Worm (Caenorhabditis elegans) whole organism, L4 larva: ENCODE results near the gene Y39A1C.1.
A peak's percentile ranks its signal among the peaks of the same experiment; 100 is the strongest.

ENCODE experiments used
- F10B5.3 ChIP-seq: sonication (generic microtip); optimal IDR thresholded peaks from 2 replicates; lab custom pipeline; 2016; ENCODE audit warnings: mild to moderate bottlenecking, missing genetic modification characterization, missing compliant biosample characterization
- F26F4.8 ChIP-seq: fragments of 200-800 bp; sonication (Bioruptor generic); conservative IDR thresholded peaks from 2 replicates; pipeline ENCODE4 v1.3.6; 2022; ENCODE audit warnings: missing genetic modification characterization, missing compliant biosample characterization
- F37D6.2 ChIP-seq: sonication (generic microtip); optimal IDR thresholded peaks from 2 replicates; lab custom pipeline; 2016; ENCODE audit warnings: mild to moderate bottlenecking, missing genetic modification characterization, missing compliant biosample characterization
- F49E8.2 ChIP-seq: sonication (generic microtip); optimal IDR thresholded peaks from 2 replicates; lab custom pipeline; 2016; ENCODE audit warnings: missing compliant biosample characterization, mild to moderate bottlenecking, missing genetic modification characterization, borderline replicate concordance
- T26A8.4 ChIP-seq: fragments of 200-800 bp; sonication (Bioruptor generic); IDR thresholded peaks from 2 replicates; pipeline ENCODE4 v1.3.6; 2022; ENCODE audit warnings: missing genetic modification characterization, missing compliant biosample characterization
- Y105C5A.15 ChIP-seq: fragments of 200-800 bp; sonication (Bioruptor generic); IDR thresholded peaks from 2 replicates; pipeline ENCODE4 v1.3.6; 2022; ENCODE audit warnings: missing genetic modification characterization, missing compliant biosample characterization
- Y48G9A.11 ChIP-seq: fragments of 200-800 bp; sonication (Bioruptor generic); IDR thresholded peaks from 2 replicates; pipeline ENCODE4 v1.3.6; 2022; ENCODE audit warnings: missing genetic modification reagents, missing genetic modification characterization, missing compliant biosample characterization
- Y5F2A.4 ChIP-seq: fragments of 200-800 bp; sonication (Bioruptor generic); optimal IDR thresholded peaks from 2 replicates; lab custom pipeline; 2018; ENCODE audit warnings: mild to moderate bottlenecking, missing genetic modification characterization, missing compliant biosample characterization
- aha-1 ChIP-seq: fragments of 150-350 bp; peaks from one replicate; lab custom pipeline; 2014; ENCODE audit warnings: missing biosample characterization, missing genetic modification characterization
- arid-1 ChIP-seq: fragments of 200-800 bp; sonication (Bioruptor generic); conservative IDR thresholded peaks from 2 replicates; pipeline ENCODE4 v1.3.6; 2022; ENCODE audit warnings: missing genetic modification reagents, missing genetic modification characterization, missing compliant biosample characterization
- ceh-20 ChIP-seq: fragments of 200-800 bp; sonication (Bioruptor generic); IDR thresholded peaks from 2 replicates; pipeline ENCODE4 v1.3.6; 2022; ENCODE audit warnings: missing genetic modification reagents, missing genetic modification characterization, missing compliant biosample characterization
- ceh-28 ChIP-seq: fragments of 150-350 bp; optimal IDR thresholded peaks from 2 replicates; lab custom pipeline; 2014; ENCODE audit warnings: missing biosample characterization, missing genetic modification reagents, missing genetic modification characterization
- ceh-44 ChIP-seq: fragments of 200-800 bp; sonication (Bioruptor generic); IDR thresholded peaks from 2 replicates; pipeline ENCODE4 v1.3.6; 2022; ENCODE audit warnings: missing genetic modification reagents, missing genetic modification characterization, missing compliant biosample characterization
- ctbp-1 ChIP-seq: fragments of 200-800 bp; sonication (Bioruptor generic); IDR thresholded peaks from 2 replicates; pipeline ENCODE4 v1.3.6; 2022; ENCODE audit warnings: missing genetic modification reagents, missing genetic modification characterization, missing compliant biosample characterization
- daf-16 ChIP-seq, 3 experiments: sonication (generic microtip); optimal IDR thresholded peaks; 2 replicates each; lab custom pipeline; 2016 to 2017; ENCODE audit warnings: missing genetic modification characterization in 3 of 3, missing genetic modification reagents in 3 of 3, mild to moderate bottlenecking in 2 of 3, missing compliant biosample characterization in 2 of 3, missing biosample characterization in 1 of 3, moderate library complexity in 1 of 3
- dmd-6 ChIP-seq: fragments of 200-800 bp; sonication (Bioruptor generic); IDR thresholded peaks from 2 replicates; pipeline ENCODE4 v1.3.6; 2022; ENCODE audit warnings: missing genetic modification reagents, missing genetic modification characterization, missing compliant biosample characterization
- dmd-8 ChIP-seq: fragments of 200-800 bp; sonication (Bioruptor generic); IDR thresholded peaks from 2 replicates; pipeline ENCODE4 v1.3.6; 2022; ENCODE audit warnings: missing genetic modification characterization, missing compliant biosample characterization
- dmd-9 ChIP-seq: fragments of 200-800 bp; sonication (Bioruptor generic); IDR thresholded peaks from 2 replicates; pipeline ENCODE4 v1.3.6; 2022; ENCODE audit warnings: missing genetic modification reagents, missing genetic modification characterization, missing compliant biosample characterization
- fkh-10 ChIP-seq: fragments of 150-350 bp; optimal IDR thresholded peaks from 2 replicates; lab custom pipeline; 2014; ENCODE audit warnings: missing biosample characterization, missing genetic modification reagents, missing genetic modification characterization
- fos-1 ChIP-seq: fragments of 150-350 bp; optimal IDR thresholded peaks from 2 replicates; lab custom pipeline; 2014; ENCODE audit warnings: missing biosample characterization, missing genetic modification characterization
- lim-7 ChIP-seq: fragments of 200-800 bp; sonication (Bioruptor generic); IDR thresholded peaks from 2 replicates; pipeline ENCODE4 v1.3.6; 2022; ENCODE audit warnings: missing genetic modification characterization, missing compliant biosample characterization
- lin-13 ChIP-seq: fragments of 150-350 bp; optimal IDR thresholded peaks from 2 replicates; lab custom pipeline; 2014; ENCODE audit warnings: missing biosample characterization, missing genetic modification reagents, missing genetic modification characterization
- lin-38 ChIP-seq: fragments of 200-800 bp; sonication (Bioruptor generic); IDR thresholded peaks from 2 replicates; pipeline ENCODE4 v1.3.6; 2022; ENCODE audit warnings: missing genetic modification reagents, missing genetic modification characterization, missing compliant biosample characterization
- lin-39 ChIP-seq: fragments of 150-350 bp; optimal IDR thresholded peaks from 2 replicates; lab custom pipeline; 2014; ENCODE audit warnings: missing biosample characterization, missing genetic modification reagents, missing genetic modification characterization
- lsy-2 ChIP-seq, 2 experiments: fragments of 150-350 bp in 1 of 2; sonication (generic microtip) in 1 of 2; optimal IDR thresholded peaks; 2 replicates each; lab custom pipeline; 2014 to 2017; ENCODE audit warnings: missing biosample characterization in 2 of 2, missing genetic modification characterization in 2 of 2
- madf-5 ChIP-seq, 2 experiments: fragments of 200-800 bp; sonication (Bioruptor generic); IDR thresholded peaks; 2 replicates each; pipeline ENCODE4 v1.3.6; 2022; ENCODE audit warnings: missing compliant biosample characterization in 2 of 2, missing genetic modification characterization in 2 of 2
- madf-9 ChIP-seq: fragments of 200-800 bp; sonication (Bioruptor generic); conservative IDR thresholded peaks from 2 replicates; pipeline ENCODE4 v1.3.6; 2022; ENCODE audit warnings: missing genetic modification reagents, missing genetic modification characterization, missing compliant biosample characterization
- mdt-29 ChIP-seq: fragments of 200-800 bp; sonication (Bioruptor generic); IDR thresholded peaks from 2 replicates; pipeline ENCODE4 v1.3.6; 2022; ENCODE audit warnings: missing genetic modification reagents, missing genetic modification characterization, missing compliant biosample characterization
- mep-1 ChIP-seq: fragments of 150-350 bp; sonication (generic microtip); optimal IDR thresholded peaks from 3 replicates; lab custom pipeline; 2014; ENCODE audit warnings: missing biosample characterization, missing genetic modification characterization
- mes-2 ChIP-seq: sonication (generic microtip); optimal IDR thresholded peaks from 2 replicates; lab custom pipeline; 2016; ENCODE audit warnings: missing genotype, mild to moderate bottlenecking, missing genetic modification characterization, missing compliant biosample characterization; ENCODE audit not compliant: poor library complexity, severe bottlenecking
- mxl-3 ChIP-seq: fragments of 200-800 bp; sonication (Bioruptor generic); optimal IDR thresholded peaks from 2 replicates; lab custom pipeline; 2018; ENCODE audit warnings: mild to moderate bottlenecking, missing genetic modification characterization, missing compliant biosample characterization
- nhr-102 ChIP-seq: sonication (generic microtip); optimal IDR thresholded peaks from 2 replicates; lab custom pipeline; 2016; ENCODE audit warnings: mild to moderate bottlenecking, missing genetic modification characterization, moderate library complexity, missing compliant biosample characterization
- nhr-111 ChIP-seq: fragments of 200-800 bp; sonication (Bioruptor generic); optimal IDR thresholded peaks from 2 replicates; lab custom pipeline; 2018; ENCODE audit warnings: mild to moderate bottlenecking, missing genetic modification characterization, missing compliant biosample characterization
- nhr-237 ChIP-seq: sonication (generic microtip); optimal IDR thresholded peaks from 2 replicates; lab custom pipeline; 2017; ENCODE audit warnings: missing biosample characterization, missing genetic modification characterization
- nhr-28 ChIP-seq: fragments of 150-350 bp; optimal IDR thresholded peaks from 2 replicates; lab custom pipeline; 2014; ENCODE audit warnings: missing biosample characterization, missing genetic modification characterization
- nhr-41 ChIP-seq: fragments of 200-800 bp; sonication (Bioruptor generic); IDR thresholded peaks from 2 replicates; pipeline ENCODE4 v1.3.6; 2022; ENCODE audit warnings: missing genetic modification reagents, missing genetic modification characterization, missing compliant biosample characterization
- nhr-48 ChIP-seq: sonication (generic microtip); optimal IDR thresholded peaks from 2 replicates; lab custom pipeline; 2016; ENCODE audit warnings: mild to moderate bottlenecking, missing genetic modification characterization, missing compliant biosample characterization
- pha-4 ChIP-seq, 2 experiments: fragments of 150-350 bp in 1 of 2; fragments of 200-800 bp in 1 of 2; sonication (Bioruptor generic) in 1 of 2; IDR thresholded peaks in 1 of 2; optimal IDR thresholded peaks in 1 of 2; 2 replicates each; pipeline versions ENCODE4 v1.3.6 to Lab custom; 2014 to 2022; ENCODE audit warnings: missing genetic modification characterization in 2 of 2, missing genetic modification reagents in 2 of 2, missing biosample characterization in 1 of 2, missing compliant biosample characterization in 1 of 2
- php-3 ChIP-seq: fragments of 200-800 bp; sonication (Bioruptor generic); IDR thresholded peaks from 2 replicates; pipeline ENCODE4 v1.3.6; 2022; ENCODE audit warnings: missing genetic modification reagents, missing genetic modification characterization, missing compliant biosample characterization
- snpc-1.2 ChIP-seq: fragments of 200-800 bp; sonication (Bioruptor generic); IDR thresholded peaks from 2 replicates; pipeline ENCODE4 v1.3.6; 2022; ENCODE audit warnings: missing genetic modification reagents, missing genetic modification characterization, missing compliant biosample characterization
- snpc-4 ChIP-seq: fragments of 150-350 bp; optimal IDR thresholded peaks from 2 replicates; lab custom pipeline; 2014; ENCODE audit warnings: missing biosample characterization, missing genetic modification characterization
- unc-130 ChIP-seq: sonication (generic microtip); optimal IDR thresholded peaks from 2 replicates; lab custom pipeline; 2016; ENCODE audit warnings: missing genetic modification reagents, missing genetic modification characterization, missing compliant biosample characterization
- zfp-3 ChIP-seq: fragments of 200-800 bp; sonication (Bioruptor generic); conservative IDR thresholded peaks from 2 replicates; pipeline ENCODE4 v1.3.6; 2022; ENCODE audit warnings: missing genetic modification reagents, missing genetic modification characterization, missing compliant biosample characterization
- ztf-11 ChIP-seq: fragments of 150-350 bp; optimal IDR thresholded peaks from 2 replicates; lab custom pipeline; 2014; ENCODE audit warnings: missing biosample characterization, missing genetic modification characterization

Y39A1C.1 gene

DNA sequence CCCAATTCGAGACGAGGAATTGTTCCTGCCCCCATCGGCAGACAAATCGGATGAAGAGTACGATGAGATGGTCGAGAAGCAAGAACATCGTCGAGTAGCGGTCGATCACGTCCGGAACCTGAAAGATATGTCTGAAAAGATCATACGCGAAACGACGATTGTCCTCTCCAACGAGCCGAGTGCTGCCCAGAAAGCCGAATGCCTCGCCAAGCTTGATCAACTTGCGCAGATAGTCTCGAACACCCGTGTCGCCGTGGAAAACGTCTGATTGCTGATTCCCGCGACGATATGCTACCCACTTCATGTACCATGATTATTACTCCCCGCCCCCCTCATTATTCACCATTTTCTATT, 44.8 kb upstream of the Y39A1C.1 start:
- TF ChIP-seq aha-1 (tag; lab: Kevin White, UChicago) (peak; percentile 60), T26A8.4 (peak; percentile 44; the same call in 1 of the 2 replicates), daf-16 (GFP tag; optimal IDR thresholded peaks at IDR 0.05; lab: Kevin White, UChicago) (peak in 1 of 2 experiments; percentile 60), daf-16 (tag; optimal IDR thresholded peaks at IDR 0.05; lab: Kevin White, UChicago) (no peak), nhr-48 (tag; lab: Kevin White, UChicago) (no peak)

DNA sequence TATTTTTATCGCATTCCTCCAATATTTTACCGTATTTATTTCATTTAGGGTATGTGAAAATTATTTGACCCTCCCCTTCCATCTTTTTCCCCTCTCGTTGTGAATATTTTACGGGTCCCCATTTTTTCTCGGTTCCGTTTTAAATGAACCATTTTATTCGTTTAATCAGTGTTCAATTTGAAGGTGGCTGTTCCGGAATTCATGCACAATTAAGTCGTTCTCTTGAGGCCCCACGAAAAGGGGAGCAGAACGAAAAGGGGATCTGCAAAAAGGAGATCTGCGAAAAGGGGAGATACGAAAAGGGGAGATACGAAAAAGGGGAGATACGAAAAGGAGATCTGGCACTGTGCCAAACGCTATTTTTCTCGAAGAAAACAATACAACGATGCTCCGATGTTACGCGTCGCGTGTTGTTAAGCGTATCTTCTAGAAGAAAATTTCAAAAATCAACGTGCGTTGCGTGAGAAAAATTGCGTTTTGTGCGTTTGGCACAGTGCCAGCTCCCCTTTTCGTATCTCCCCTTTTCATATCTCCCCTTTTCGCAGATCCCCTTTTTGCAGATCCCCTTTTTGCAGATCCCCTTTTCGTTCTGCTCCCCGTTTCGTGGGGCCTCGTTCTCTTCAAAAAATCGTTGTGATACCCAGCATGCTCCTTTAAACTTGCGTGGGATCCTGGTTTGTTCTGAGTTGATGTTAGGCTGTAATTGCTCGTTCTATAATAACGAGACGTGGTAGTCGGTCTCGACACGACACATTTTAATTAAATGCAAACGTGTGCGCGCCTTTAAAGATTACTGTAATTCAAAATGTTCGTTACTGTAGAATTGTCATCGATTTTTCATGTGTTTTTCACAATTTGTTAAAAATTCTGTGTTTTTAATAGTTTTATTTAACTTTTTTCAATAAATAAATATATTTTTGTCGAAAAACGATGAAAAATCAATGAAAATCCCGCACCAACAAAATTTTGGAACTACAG, 44.1 kb upstream of the Y39A1C.1 start:
- TF ChIP-seq snpc-4: no peak
- TF ChIP-seq F26F4.8 (GFP tag; lab: Robert Waterston, UW): no peak; the same call in 1 of the 2 replicates
- peak; percentile 68 for TF ChIP-seq mes-2 (tag; lab: Kevin White, UChicago)
- 0 out of 2 replicates have a peak, but pooled peaks have one; percentile 60 for TF ChIP-seq pha-4 (GFP tag; IDR thresholded peaks at IDR 0.05; lab: Robert Waterston, UW)
- TF ChIP-seq pha-4 (tag; optimal IDR thresholded peaks at IDR 0.05; lab: Kevin White, UChicago): no peak
- no peak for TF ChIP-seq nhr-28 (tag; lab: Kevin White, UChicago)
- peak; percentile 4 for TF ChIP-seq lin-39
- TF ChIP-seq lsy-2 (tag; optimal IDR thresholded peaks at IDR 0.05; lab: Kevin White, UChicago): peak in 1 of 2 experiments; percentile 26
- TF ChIP-seq fkh-10 (GFP tag; lab: Kevin White, UChicago): no peak
- TF ChIP-seq mxl-3: no peak
- TF ChIP-seq mep-1 (tag; lab: Kevin White, UChicago): peak; percentile 11
- peak; percentile 57; the same call in 1 of the 2 replicates for TF ChIP-seq ceh-44 (GFP tag; lab: Robert Waterston, UW)
- no peak; the same call in 1 of the 2 replicates for TF ChIP-seq ceh-20 (GFP tag; lab: Robert Waterston, UW)
- peak; percentile 84 for TF ChIP-seq aha-1 (tag; lab: Kevin White, UChicago)
- TF ChIP-seq fos-1 (tag; lab: Kevin White, UChicago): no peak
- TF ChIP-seq nhr-41 (GFP tag; lab: Robert Waterston, UW): no peak
- TF ChIP-seq lim-7 (GFP tag; lab: Robert Waterston, UW): peak; percentile 58
- TF ChIP-seq ctbp-1 (GFP tag; lab: Robert Waterston, UW): peak; percentile 30; the same call in 1 of the 2 replicates
- TF ChIP-seq F37D6.2 (tag; lab: Kevin White, UChicago): no peak
- no peak for TF ChIP-seq dmd-8 (GFP tag; lab: Robert Waterston, UW)
- TF ChIP-seq Y105C5A.15 (GFP tag; lab: Robert Waterston, UW): peak; percentile 78; the same call in 1 of the 2 replicates
- 0 out of 2 replicates have a peak, but pooled peaks have one; percentile 38 for TF ChIP-seq zfp-3 (GFP tag; lab: Robert Waterston, UW)
- TF ChIP-seq unc-130: peak; percentile 24
- peak; percentile 5; the same call in 1 of the 2 replicates for TF ChIP-seq mdt-29 (GFP tag; lab: Robert Waterston, UW)
- no peak for TF ChIP-seq ztf-11 (tag; lab: Kevin White, UChicago)
- 0 out of 2 replicates have a peak, but pooled peaks have one; percentile 37 for TF ChIP-seq snpc-1.2 (GFP tag; lab: Robert Waterston, UW)
- TF ChIP-seq dmd-6 (GFP tag; lab: Robert Waterston, UW): peak; percentile 24
- TF ChIP-seq nhr-237 (tag; lab: Kevin White, UChicago): no peak
- TF ChIP-seq Y48G9A.11 (GFP tag; lab: Robert Waterston, UW): peak; percentile 89
- peak in 1 of 2 experiments; percentile 75; a peak in 1 of 4 replicates for TF ChIP-seq madf-5 (GFP tag; IDR thresholded peaks at IDR 0.05; lab: Robert Waterston, UW)
- no peak for TF ChIP-seq daf-16 (GFP tag; optimal IDR thresholded peaks at IDR 0.05; lab: Kevin White, UChicago)
- no peak for TF ChIP-seq daf-16 (tag; optimal IDR thresholded peaks at IDR 0.05; lab: Kevin White, UChicago)
- TF ChIP-seq ceh-28 (tag; lab: Kevin White, UChicago): no peak
- peak; percentile 28 for TF ChIP-seq F49E8.2
- no peak for TF ChIP-seq nhr-102 (tag; lab: Kevin White, UChicago)
- TF ChIP-seq dmd-9 (GFP tag; lab: Robert Waterston, UW): 0 out of 2 replicates have a peak, but pooled peaks have one; percentile 16
- TF ChIP-seq Y5F2A.4: no peak
- TF ChIP-seq T26A8.4: peak; percentile 42; the same call in 1 of the 2 replicates
- no peak for TF ChIP-seq lin-13 (GFP tag; lab: Kevin White, UChicago)
- TF ChIP-seq F10B5.3 (tag; lab: Kevin White, UChicago): no peak
- 0 out of 2 replicates have a peak, but pooled peaks have one; percentile 4 for TF ChIP-seq madf-9 (GFP tag; lab: Robert Waterston, UW)
- TF ChIP-seq lin-38 (GFP tag; lab: Robert Waterston, UW): peak; percentile 69
- TF ChIP-seq nhr-111 (GFP tag; lab: Kevin White, UChicago): no peak
- TF ChIP-seq php-3 (GFP tag; lab: Robert Waterston, UW): no peak
- peak; percentile 88 for TF ChIP-seq arid-1 (GFP tag; lab: Robert Waterston, UW)
